Fruit fly (Drosophila melanogaster): Measurements from ENCODE around the gene CG11380.

The CG11380 gene

DNA sequence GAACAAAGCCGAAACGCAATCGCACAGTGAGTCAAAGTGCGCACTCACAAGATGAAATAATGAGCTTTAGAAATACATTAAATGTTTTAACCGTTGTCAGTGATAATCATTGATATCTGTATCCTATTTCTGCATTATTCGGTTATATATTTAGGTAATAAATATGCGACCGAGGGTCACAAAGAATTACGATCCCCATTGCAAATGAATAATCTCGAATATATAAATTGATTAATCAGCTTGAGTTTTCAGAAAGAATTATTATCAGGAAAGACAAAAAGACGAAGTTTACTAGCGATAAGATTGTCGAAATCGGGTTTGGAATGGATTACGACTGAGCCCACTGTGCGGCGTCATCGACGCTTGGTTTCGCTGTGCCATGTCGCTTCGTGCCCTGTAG, 20.1 kb upstream of the CG11380 start (continued):
- TF ChIP-seq CG13424 (tag; optimal IDR thresholded peaks at IDR 0.05), result peak; percentile 59
- peak; percentile 48 for TF ChIP-seq CG1233 (GFP tag; optimal IDR thresholded peaks at IDR 0.05)
- peak; percentile 10 for TF ChIP-seq CG12942 (GFP tag; optimal IDR thresholded peaks at IDR 0.05)
- peak; percentile 70 for TF ChIP-seq Hmr (GFP tag; optimal IDR thresholded peaks at IDR 0.05)
- no peak for TF ChIP-seq Awh (GFP tag; IDR thresholded peaks at IDR 0.05)
- peak; percentile 31 for TF ChIP-seq Dip3 (GFP tag; optimal IDR thresholded peaks at IDR 0.05)
- TF ChIP-seq CrebB (tag; optimal IDR thresholded peaks at IDR 0.05), result no peak
- peak; percentile 34 for TF ChIP-seq CG32532 (GFP tag; IDR thresholded peaks at IDR 0.05)
- TF ChIP-seq CG13775 (GFP tag; optimal IDR thresholded peaks at IDR 0.05), result peak; percentile 51
- TF ChIP-seq hkb (optimal IDR thresholded peaks at IDR 0.05), result no peak
- 0 out of 2 replicates have a peak, but pooled peaks have one; percentile 40 for TF ChIP-seq hkb (GFP tag; IDR thresholded peaks at IDR 0.05)
- peak; percentile 43 for TF ChIP-seq bcd (GFP tag; optimal IDR thresholded peaks at IDR 0.05)
- TF ChIP-seq CG8281 (tag; optimal IDR thresholded peaks at IDR 0.05), result no peak
- peak; percentile 34 for TF ChIP-seq CG10147 (GFP tag; optimal IDR thresholded peaks at IDR 0.05)
- TF ChIP-seq CG4820 (GFP tag; optimal IDR thresholded peaks at IDR 0.05), result peak; percentile 8
- no peak for TF ChIP-seq NC2α (GFP tag; optimal IDR thresholded peaks at IDR 0.05)
- TF ChIP-seq E2f1 (GFP tag; IDR thresholded peaks at IDR 0.05), result 0 out of 2 replicates have a peak, but pooled peaks have one; percentile 24
- peak; percentile 40; the same call in 1 of the 2 replicates for TF ChIP-seq Ada2b (GFP tag; IDR thresholded peaks at IDR 0.05)
- TF ChIP-seq CG18262 (tag; optimal IDR thresholded peaks at IDR 0.05), result peak; percentile 51
- TF ChIP-seq GATAe (GFP tag; conservative IDR thresholded peaks at IDR 0.05), result peak; percentile 62
- peak; percentile 11 for TF ChIP-seq CG6683 (GFP tag; optimal IDR thresholded peaks at IDR 0.05)
- no peak for TF ChIP-seq CG10321 (GFP tag; IDR thresholded peaks at IDR 0.05)
- TF ChIP-seq CG11504 (tag; optimal IDR thresholded peaks at IDR 0.05), result peak; percentile 71
- 0 out of 2 replicates have a peak, but pooled peaks have one; percentile 15 for TF ChIP-seq al (GFP tag; IDR thresholded peaks at IDR 0.05)
- TF ChIP-seq fu2 (GFP tag; optimal IDR thresholded peaks at IDR 0.05), result peak; percentile 3
- TF ChIP-seq zen2 (GFP tag; IDR thresholded peaks at IDR 0.05; ENCODE audit: partially characterized antibody), result no peak
- no peak for TF ChIP-seq eyg (GFP tag; optimal IDR thresholded peaks at IDR 0.05)
- TF ChIP-seq Lim3 (GFP tag; IDR thresholded peaks at IDR 0.05), result no peak
- no peak for TF ChIP-seq seq (GFP tag; IDR thresholded peaks at IDR 0.05)
- TF ChIP-seq D19B (GFP tag; optimal IDR thresholded peaks at IDR 0.05), result peak; percentile 37
- TF ChIP-seq kay (GFP tag; optimal IDR thresholded peaks at IDR 0.05), result peak; percentile 27
- peak; percentile 33 to 38 for TF ChIP-seq dpn (GFP tag; optimal IDR thresholded peaks at IDR 0.05)
- TF ChIP-seq D19A (tag; optimal IDR thresholded peaks at IDR 0.05), result peak; percentile 40
- peak; percentile 7 for TF ChIP-seq slp2 (GFP tag; optimal IDR thresholded peaks at IDR 0.05)
- no peak for TF ChIP-seq CG4282 (GFP tag; optimal IDR thresholded peaks at IDR 0.05)
- peak; percentile 28 for TF ChIP-seq slbo (GFP tag; IDR thresholded peaks at IDR 0.05)
- peak; percentile 79 for TF ChIP-seq CG18599 (GFP tag; optimal IDR thresholded peaks at IDR 0.05)
- TF ChIP-seq CG17361 (GFP tag; IDR thresholded peaks at IDR 0.05), result peak; percentile 59
- TF ChIP-seq CG5180 (GFP tag; optimal IDR thresholded peaks at IDR 0.05), result no peak
- no peak for TF ChIP-seq pros (GFP tag; optimal IDR thresholded peaks at IDR 0.05)
- TF ChIP-seq luna (GFP tag; optimal IDR thresholded peaks at IDR 0.05), result peak; percentile 13
- TF ChIP-seq sens-2 (GFP tag; IDR thresholded peaks at IDR 0.05), result no peak
- TF ChIP-seq HmgZ (tag; optimal IDR thresholded peaks at IDR 0.05), result peak; percentile 34
- TF ChIP-seq Hsf (GFP tag; optimal IDR thresholded peaks at IDR 0.05), result no peak
- no peak for TF ChIP-seq inv (GFP tag; IDR thresholded peaks at IDR 0.05; ENCODE audit: partially characterized antibody)
- TF ChIP-seq CG15011 (GFP tag; optimal IDR thresholded peaks at IDR 0.05), result peak; percentile 37
- peak; percentile 24 for TF ChIP-seq CG12155 (GFP tag; optimal IDR thresholded peaks at IDR 0.05)
- no peak for TF ChIP-seq CG9609 (GFP tag; optimal IDR thresholded peaks at IDR 0.05)
- TF ChIP-seq CG10274 (GFP tag; optimal IDR thresholded peaks at IDR 0.05), result peak; percentile 44
- peak; percentile 22 for TF ChIP-seq CG15514 (GFP tag; optimal IDR thresholded peaks at IDR 0.05)
- TF ChIP-seq CG3281 (GFP tag; optimal IDR thresholded peaks at IDR 0.05), result peak; percentile 73
